Worm (Caenorhabditis elegans) whole organism, young adult: ENCODE results near the gene gen-1.

Experiments
- B0035.1 ChIP-seq: sonication (generic microtip); optimal IDR thresholded peaks from 2 replicates; lab custom pipeline; 2016; ENCODE audit warnings: missing genetic modification characterization, mild to moderate bottlenecking, missing compliant biosample characterization, missing genotype, missing genetic modification reagents
- B0336.3 ChIP-seq: fragments of 200-800 bp; sonication (Bioruptor generic); IDR thresholded peaks from 2 replicates; pipeline ENCODE4 v1.3.6; 2022; ENCODE audit warnings: missing genetic modification characterization, missing compliant biosample characterization
- C06A6.2 ChIP-seq: fragments of 200-800 bp; sonication (Bioruptor generic); conservative IDR thresholded peaks from 2 replicates; pipeline ENCODE4 v1.3.6; 2022; ENCODE audit warnings: missing genetic modification characterization, missing compliant biosample characterization
- F22D6.2 ChIP-seq: sonication (generic microtip); optimal IDR thresholded peaks from 2 replicates; lab custom pipeline; 2016; ENCODE audit warnings: mild to moderate bottlenecking, missing genetic modification characterization, missing compliant biosample characterization
- F49E8.2 ChIP-seq: sonication (generic microtip); optimal IDR thresholded peaks from 3 replicates; lab custom pipeline; 2017; ENCODE audit warnings: missing genetic modification characterization, mild to moderate bottlenecking, missing compliant biosample characterization, antibody characterized with exemption, moderate library complexity; ENCODE audit not compliant: insufficient read depth
- F52B5.7 ChIP-seq: sonication (generic microtip); optimal IDR thresholded peaks from 2 replicates; lab custom pipeline; 2016; ENCODE audit warnings: mild to moderate bottlenecking, missing genetic modification characterization, missing compliant biosample characterization
- F57A8.1 ChIP-seq: fragments of 200-800 bp; sonication (Bioruptor generic); optimal IDR thresholded peaks from 2 replicates; lab custom pipeline; 2018; ENCODE audit warnings: mild to moderate bottlenecking, missing genetic modification characterization, moderate library complexity, missing compliant biosample characterization
- K12H6.12 ChIP-seq: fragments of 200-800 bp; sonication (Bioruptor generic); optimal IDR thresholded peaks from 2 replicates; lab custom pipeline; 2018; ENCODE audit warnings: mild to moderate bottlenecking, missing genetic modification characterization, missing compliant biosample characterization
- T07F8.4 ChIP-seq: sonication (generic microtip); optimal IDR thresholded peaks from 2 replicates; lab custom pipeline; 2016; ENCODE audit warnings: mild to moderate bottlenecking, missing genetic modification characterization, moderate library complexity, missing compliant biosample characterization
- Y67H2A.10 ChIP-seq: fragments of 200-800 bp; sonication (Bioruptor generic); conservative IDR thresholded peaks from 2 replicates; pipeline ENCODE4 v1.3.6; 2022; ENCODE audit warnings: missing genetic modification reagents, missing genetic modification characterization, missing compliant biosample characterization
- ZK185.1 ChIP-seq: sonication (generic microtip); optimal IDR thresholded peaks from 2 replicates; lab custom pipeline; 2016; ENCODE audit warnings: mild to moderate bottlenecking, missing genetic modification characterization, missing compliant biosample characterization; ENCODE audit not compliant: poor library complexity, severe bottlenecking
- akir-1 ChIP-seq: fragments of 200-800 bp; sonication (Bioruptor generic); optimal IDR thresholded peaks from 2 replicates; lab custom pipeline; 2018; ENCODE audit warnings: mild to moderate bottlenecking, missing genetic modification characterization, moderate library complexity, missing compliant biosample characterization
- ama-1 ChIP-seq, 3 experiments: fragments of 150-350 bp in 1 of 3; sonication (generic microtip) in 2 of 3; optimal IDR thresholded peaks; 2 replicates each; lab custom pipeline; 2014 to 2018; ENCODE audit warnings: missing biosample characterization in 2 of 3, missing genetic modification characterization in 2 of 3, missing genetic modification reagents in 2 of 3
- attf-5 ChIP-seq: fragments of 200-800 bp; sonication (Bioruptor generic); optimal IDR thresholded peaks from 2 replicates; lab custom pipeline; 2018; ENCODE audit warnings: mild to moderate bottlenecking, missing genetic modification characterization, missing compliant biosample characterization
- ceh-100 ChIP-seq: fragments of 200-800 bp; sonication (Bioruptor generic); IDR thresholded peaks from 2 replicates; pipeline ENCODE4 v1.3.6; 2022; ENCODE audit warnings: missing genetic modification reagents, missing genetic modification characterization, missing compliant biosample characterization
- ceh-58 ChIP-seq: fragments of 200-800 bp; sonication (Bioruptor generic); IDR thresholded peaks from 2 replicates; pipeline ENCODE4 v1.3.6; 2022; ENCODE audit warnings: missing genetic modification characterization, missing compliant biosample characterization
- ceh-91 ChIP-seq: fragments of 200-800 bp; sonication (Bioruptor generic); IDR thresholded peaks from 2 replicates; pipeline ENCODE4 v1.3.6; 2022; ENCODE audit warnings: missing genetic modification reagents, missing genetic modification characterization, missing compliant biosample characterization
- dox-1 ChIP-seq: fragments of 200-800 bp; sonication (Bioruptor generic); IDR thresholded peaks from 2 replicates; pipeline ENCODE4 v1.3.6; 2022; ENCODE audit warnings: missing genetic modification reagents, missing genetic modification characterization, missing compliant biosample characterization
- dpl-1 ChIP-seq: fragments of 150-350 bp; optimal IDR thresholded peaks from 2 replicates; lab custom pipeline; 2014; ENCODE audit warnings: missing biosample characterization, missing genetic modification reagents, missing genetic modification characterization
- egl-18 ChIP-seq: fragments of 200-800 bp; sonication (Bioruptor generic); IDR thresholded peaks from 2 replicates; pipeline ENCODE4 v1.3.6; 2022; ENCODE audit warnings: missing genetic modification reagents, missing genetic modification characterization, missing compliant biosample characterization
- egrh-3 ChIP-seq: fragments of 200-800 bp; sonication (Bioruptor generic); IDR thresholded peaks from 2 replicates; pipeline ENCODE4 v1.3.6; 2022; ENCODE audit warnings: missing genetic modification reagents, missing genetic modification characterization, missing compliant biosample characterization
- ets-4 ChIP-seq: fragments of 200-800 bp; sonication (Bioruptor generic); optimal IDR thresholded peaks from 2 replicates; lab custom pipeline; 2018; ENCODE audit warnings: mild to moderate bottlenecking, missing genetic modification characterization, missing compliant biosample characterization
- fkh-3 ChIP-seq: sonication (generic microtip); optimal IDR thresholded peaks from 2 replicates; lab custom pipeline; 2016; ENCODE audit warnings: mild to moderate bottlenecking, missing genetic modification characterization, missing compliant biosample characterization
- hrde-1 ChIP-seq: sonication (generic microtip); optimal IDR thresholded peaks from 2 replicates; lab custom pipeline; 2016; ENCODE audit warnings: missing genetic modification characterization, mild to moderate bottlenecking, missing compliant biosample characterization, moderate library complexity, missing genotype, missing genetic modification reagents, borderline replicate concordance
- lin-35 ChIP-seq, 3 experiments: fragments of 150-350 bp in 2 of 3; sonication (generic microtip) in 1 of 3; optimal IDR thresholded peaks; 2 replicates each; lab custom pipeline; 2014 to 2018; ENCODE audit warnings: missing biosample characterization in 3 of 3, missing genetic modification characterization in 3 of 3, missing genetic modification reagents in 3 of 3
- lin-40 ChIP-seq: sonication (generic microtip); optimal IDR thresholded peaks from 2 replicates; lab custom pipeline; 2016; ENCODE audit warnings: missing genetic modification characterization, mild to moderate bottlenecking, missing compliant biosample characterization, missing genotype, missing genetic modification reagents
- lsl-1 ChIP-seq: fragments of 200-800 bp; sonication (Bioruptor generic); optimal IDR thresholded peaks from 2 replicates; lab custom pipeline; 2018; ENCODE audit warnings: mild to moderate bottlenecking, missing genetic modification characterization, moderate library complexity, missing compliant biosample characterization
- madf-10 ChIP-seq: sonication (generic microtip); optimal IDR thresholded peaks from 2 replicates; lab custom pipeline; 2016; ENCODE audit warnings: mild to moderate bottlenecking, missing genetic modification characterization, missing compliant biosample characterization
- madf-6 ChIP-seq: fragments of 200-800 bp; sonication (Bioruptor generic); IDR thresholded peaks from 2 replicates; pipeline ENCODE4 v1.3.6; 2022; ENCODE audit warnings: missing genetic modification reagents, missing genetic modification characterization, missing compliant biosample characterization
- mxl-1 ChIP-seq: sonication (generic microtip); optimal IDR thresholded peaks from 2 replicates; lab custom pipeline; 2016; ENCODE audit warnings: missing genetic modification characterization, missing compliant biosample characterization
- nfya-1 ChIP-seq: sonication (generic microtip); optimal IDR thresholded peaks from 2 replicates; lab custom pipeline; 2017; ENCODE audit warnings: antibody characterized with exemption, missing compliant biosample characterization, missing genetic modification characterization, borderline replicate concordance; ENCODE audit not compliant: insufficient read depth
- nhr-179 ChIP-seq: sonication (generic microtip); optimal IDR thresholded peaks from 2 replicates; lab custom pipeline; 2016; ENCODE audit warnings: mild to moderate bottlenecking, missing genetic modification characterization, missing compliant biosample characterization
- nhr-27 ChIP-seq: fragments of 200-800 bp; sonication (Bioruptor generic); optimal IDR thresholded peaks from 2 replicates; lab custom pipeline; 2018; ENCODE audit warnings: mild to moderate bottlenecking, missing genetic modification characterization, moderate library complexity, missing compliant biosample characterization
- pbrm-1 ChIP-seq: fragments of 200-800 bp; sonication (Bioruptor generic); IDR thresholded peaks from 2 replicates; pipeline ENCODE4 v1.3.6; 2022; ENCODE audit warnings: missing genetic modification reagents, missing genetic modification characterization, missing compliant biosample characterization
- pha-4 ChIP-seq: fragments of 150-350 bp; sonication (generic microtip); optimal IDR thresholded peaks from 2 replicates; lab custom pipeline; 2014; ENCODE audit warnings: missing biosample characterization, missing genetic modification reagents, missing genetic modification characterization
- rcor-1 ChIP-seq: fragments of 200-800 bp; sonication (Bioruptor generic); IDR thresholded peaks from 2 replicates; pipeline ENCODE4 v1.3.6; 2022; ENCODE audit warnings: missing genetic modification reagents, missing genetic modification characterization, missing compliant biosample characterization
- sdz-38 ChIP-seq: sonication (generic microtip); optimal IDR thresholded peaks from 2 replicates; lab custom pipeline; 2016; ENCODE audit warnings: missing genotype, missing genetic modification characterization, missing compliant biosample characterization
- snpc-1.1 ChIP-seq: sonication (generic microtip); optimal IDR thresholded peaks from 2 replicates; lab custom pipeline; 2017; ENCODE audit warnings: missing genetic modification characterization, mild to moderate bottlenecking, missing compliant biosample characterization, antibody characterized with exemption, moderate library complexity, missing genotype, missing genetic modification reagents; ENCODE audit not compliant: insufficient read depth
- snpc-1.3 ChIP-seq: sonication (generic microtip); optimal IDR thresholded peaks from 2 replicates; lab custom pipeline; 2017; ENCODE audit warnings: missing genetic modification characterization, mild to moderate bottlenecking, missing compliant biosample characterization, antibody characterized with exemption, moderate library complexity, missing genotype, missing genetic modification reagents; ENCODE audit not compliant: insufficient read depth
- snpc-3.4 ChIP-seq: sonication (generic microtip); optimal IDR thresholded peaks from 2 replicates; lab custom pipeline; 2017; ENCODE audit warnings: missing genetic modification characterization, mild to moderate bottlenecking, missing compliant biosample characterization, antibody characterized with exemption, moderate library complexity, missing genotype, missing genetic modification reagents
- snpc-4 ChIP-seq, 5 experiments: fragments of 150-350 bp in 1 of 5; sonication (generic microtip) in 4 of 5; optimal IDR thresholded peaks; 2 replicates each; lab custom pipeline; 2014 to 2018; ENCODE audit warnings: missing genetic modification characterization in 5 of 5, missing biosample characterization in 3 of 5, antibody characterized with exemption in 2 of 5, mild to moderate bottlenecking in 2 of 5, missing compliant biosample characterization in 2 of 5, missing genotype in 2 of 5, moderate library complexity in 2 of 5, missing genetic modification reagents in 1 of 5
- somi-1 ChIP-seq: fragments of 200-800 bp; sonication (Bioruptor generic); optimal IDR thresholded peaks from 2 replicates; lab custom pipeline; 2018; ENCODE audit warnings: mild to moderate bottlenecking, missing genetic modification characterization, missing compliant biosample characterization
- tbx-9 ChIP-seq: sonication (generic microtip); optimal IDR thresholded peaks from 2 replicates; lab custom pipeline; 2016; ENCODE audit warnings: borderline replicate concordance, missing genetic modification characterization, inconsistent platforms, missing compliant biosample characterization
- tlf-1 ChIP-seq: fragments of 200-800 bp; sonication (Bioruptor generic); optimal IDR thresholded peaks from 2 replicates; lab custom pipeline; 2018; ENCODE audit warnings: mild to moderate bottlenecking, missing genetic modification characterization, missing compliant biosample characterization
- unc-130 ChIP-seq: sonication (generic microtip); optimal IDR thresholded peaks from 2 replicates; lab custom pipeline; 2016; ENCODE audit warnings: missing genetic modification reagents, missing genetic modification characterization, missing compliant biosample characterization
- ztf-18 ChIP-seq: sonication (generic microtip); optimal IDR thresholded peaks from 2 replicates; lab custom pipeline; 2016; ENCODE audit warnings: missing genotype, mild to moderate bottlenecking, missing genetic modification characterization, missing compliant biosample characterization

Gene gen-1

DNA sequence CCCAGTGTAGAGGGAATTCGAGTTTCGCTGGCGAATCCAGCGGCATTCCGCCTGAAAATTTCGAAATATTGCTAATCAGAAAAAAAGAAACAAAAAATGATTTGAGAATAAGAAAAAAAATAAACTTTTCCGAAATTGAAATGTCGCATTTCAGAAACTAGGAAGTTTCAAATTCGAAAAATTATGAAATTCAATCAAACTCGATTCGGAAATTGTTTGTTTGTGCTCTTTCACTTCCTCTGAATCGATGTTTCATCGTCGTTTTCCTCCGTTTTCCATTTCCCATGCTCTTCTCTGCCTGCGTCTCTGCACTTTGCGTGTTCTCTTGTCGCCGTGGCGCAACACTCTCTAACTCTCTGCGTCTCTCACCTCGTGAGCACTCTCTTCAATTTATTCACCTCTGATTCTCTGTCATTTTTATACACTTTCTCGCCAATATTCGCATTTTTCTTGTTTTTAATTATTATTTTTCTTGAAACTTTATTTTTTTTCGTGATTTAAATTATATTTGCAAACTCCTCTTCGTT is 30.4 kb upstream of the gen-1 start, which contains the start of gene C18F10.7 (continued):
- TF ChIP-seq C06A6.2 (GFP tag; lab: Robert Waterston, UW) (0 out of 2 replicates have a peak, but pooled peaks have one; percentile 16), B0336.3 (peak; percentile 58), ceh-91 (GFP tag; lab: Robert Waterston, UW) (no peak), ceh-100 (GFP tag; lab: Robert Waterston, UW) (no peak), lin-40 (tag; lab: Kevin White, UChicago) (no peak), dox-1 (GFP tag; lab: Robert Waterston, UW) (peak; percentile 82), nhr-27 (tag; lab: Kevin White, UChicago) (no peak), snpc-1.3 (tag; lab: Kevin White, UChicago) (peak; percentile 83), F49E8.2 (peak; percentile 49), nfya-1 (tag; lab: Kevin White, UChicago) (no peak), K12H6.12 (no peak), fkh-3 (tag; lab: Kevin White, UChicago) (no peak), tlf-1 (GFP tag; lab: Kevin White, UChicago) (no peak), snpc-1.1 (no peak), snpc-4 (GFP tag; optimal IDR thresholded peaks at IDR 0.05; lab: Kevin White, UChicago) (no peak), snpc-4 (tag; optimal IDR thresholded peaks at IDR 0.05; lab: Kevin White, UChicago) (peak in 2 of 4 experiments; percentile 9 to 39), egrh-3 (GFP tag; lab: Robert Waterston, UW) (peak; percentile 18; the same call in 1 of the 2 replicates), sdz-38 (tag; lab: Kevin White, UChicago) (no peak), ama-1 (optimal IDR thresholded peaks at IDR 0.05; lab: Kevin White, UChicago) (no peak), ama-1 (GFP tag; optimal IDR thresholded peaks at IDR 0.05; lab: Kevin White, UChicago) (no peak), pha-4 (tag; lab: Kevin White, UChicago) (no peak), F52B5.7 (tag; lab: Kevin White, UChicago) (no peak), F22D6.2 (tag; lab: Kevin White, UChicago) (no peak), ZK185.1 (no peak), attf-5 (GFP tag; lab: Kevin White, UChicago) (no peak), rcor-1 (GFP tag; lab: Robert Waterston, UW) (no peak), tbx-9 (tag; lab: Kevin White, UChicago) (no peak), unc-130 (no peak), hrde-1 (no peak), ceh-58 (GFP tag; lab: Robert Waterston, UW) (no peak), mxl-1 (no peak), nhr-179 (tag; lab: Kevin White, UChicago) (no peak), egl-18 (GFP tag; lab: Robert Waterston, UW) (no peak), F57A8.1 (GFP tag; lab: Kevin White, UChicago) (no peak), lsl-1 (GFP tag; lab: Kevin White, UChicago) (peak; percentile 75), dpl-1 (GFP tag; lab: Kevin White, UChicago) (no peak), T07F8.4 (tag; lab: Kevin White, UChicago) (no peak), ets-4 (GFP tag; lab: Kevin White, UChicago) (no peak), somi-1 (GFP tag; lab: Kevin White, UChicago) (no peak), madf-10 (tag; lab: Kevin White, UChicago) (no peak), Y67H2A.10 (GFP tag; lab: Robert Waterston, UW) (no peak), madf-6 (GFP tag; lab: Robert Waterston, UW) (peak; percentile 82), snpc-3.4 (tag; lab: Kevin White, UChicago) (peak; percentile 70), B0035.1 (no peak), akir-1 (GFP tag; lab: Kevin White, UChicago) (no peak), ztf-18 (tag; lab: Kevin White, UChicago) (peak; percentile 33), lin-35 (GFP tag; optimal IDR thresholded peaks at IDR 0.05; lab: Kevin White, UChicago) (peak in 1 of 3 experiments; percentile 50), pbrm-1 (GFP tag; lab: Robert Waterston, UW) (peak; percentile 60; the same call in 1 of the 2 replicates)
